Worm (Caenorhabditis elegans) whole organism, L4 larva: ENCODE results near the gene Y57G11B.2.

Experiments
- D1046.2 ChIP-seq: fragments of 200-800 bp; sonication (Bioruptor generic); IDR thresholded peaks from 2 replicates; pipeline ENCODE4 v1.3.6; 2022; ENCODE audit warnings: missing genetic modification characterization, missing compliant biosample characterization
- F10B5.3 ChIP-seq: sonication (generic microtip); optimal IDR thresholded peaks from 2 replicates; lab custom pipeline; 2016; ENCODE audit warnings: mild to moderate bottlenecking, missing genetic modification characterization, missing compliant biosample characterization
- Y48G9A.11 ChIP-seq: fragments of 200-800 bp; sonication (Bioruptor generic); IDR thresholded peaks from 2 replicates; pipeline ENCODE4 v1.3.6; 2022; ENCODE audit warnings: missing genetic modification reagents, missing genetic modification characterization, missing compliant biosample characterization
- Y5F2A.4 ChIP-seq: fragments of 200-800 bp; sonication (Bioruptor generic); optimal IDR thresholded peaks from 2 replicates; lab custom pipeline; 2018; ENCODE audit warnings: mild to moderate bottlenecking, missing genetic modification characterization, missing compliant biosample characterization
- aha-1 ChIP-seq: fragments of 150-350 bp; peaks from one replicate; lab custom pipeline; 2014; ENCODE audit warnings: missing biosample characterization, missing genetic modification characterization
- aly-2 ChIP-seq: sonication (generic microtip); optimal IDR thresholded peaks from 2 replicates; lab custom pipeline; 2018; ENCODE audit warnings: missing biosample characterization, missing genetic modification characterization
- ceh-20 ChIP-seq: fragments of 200-800 bp; sonication (Bioruptor generic); IDR thresholded peaks from 2 replicates; pipeline ENCODE4 v1.3.6; 2022; ENCODE audit warnings: missing genetic modification reagents, missing genetic modification characterization, missing compliant biosample characterization
- daf-12 ChIP-seq: fragments of 150-350 bp; optimal IDR thresholded peaks from 2 replicates; lab custom pipeline; 2014; ENCODE audit warnings: missing biosample characterization, missing genetic modification reagents, missing genetic modification characterization
- daf-16 ChIP-seq, 3 experiments: sonication (generic microtip); optimal IDR thresholded peaks; 2 replicates each; lab custom pipeline; 2016 to 2017; ENCODE audit warnings: missing genetic modification characterization in 3 of 3, missing genetic modification reagents in 3 of 3, mild to moderate bottlenecking in 2 of 3, missing compliant biosample characterization in 2 of 3, missing biosample characterization in 1 of 3, moderate library complexity in 1 of 3
- daf-8 ChIP-seq: fragments of 200-800 bp; sonication (Bioruptor generic); IDR thresholded peaks from 2 replicates; pipeline ENCODE4 v1.3.6; 2022; ENCODE audit warnings: missing genetic modification characterization, missing compliant biosample characterization
- dmd-6 ChIP-seq: fragments of 200-800 bp; sonication (Bioruptor generic); IDR thresholded peaks from 2 replicates; pipeline ENCODE4 v1.3.6; 2022; ENCODE audit warnings: missing genetic modification reagents, missing genetic modification characterization, missing compliant biosample characterization
- dve-1 ChIP-seq: sonication (generic microtip); optimal IDR thresholded peaks from 2 replicates; lab custom pipeline; 2017; ENCODE audit warnings: antibody characterized with exemption, mild to moderate bottlenecking, missing genetic modification characterization, missing compliant biosample characterization; ENCODE audit not compliant: insufficient read depth
- gei-8 ChIP-seq: fragments of 200-800 bp; sonication (Bioruptor generic); optimal IDR thresholded peaks from 2 replicates; lab custom pipeline; 2018; ENCODE audit warnings: mild to moderate bottlenecking, missing genetic modification characterization, missing compliant biosample characterization
- hlh-11 ChIP-seq: fragments of 200-800 bp; sonication (Bioruptor generic); optimal IDR thresholded peaks from 2 replicates; lab custom pipeline; 2018; ENCODE audit warnings: mild to moderate bottlenecking, missing genetic modification characterization, missing compliant biosample characterization
- lin-1 ChIP-seq: fragments of 200-800 bp; sonication (Bioruptor generic); IDR thresholded peaks from 2 replicates; pipeline ENCODE4 v1.3.6; 2022; ENCODE audit warnings: missing genetic modification reagents, missing genetic modification characterization, missing compliant biosample characterization
- lir-3 ChIP-seq: sonication (generic microtip); optimal IDR thresholded peaks from 2 replicates; lab custom pipeline; 2016; ENCODE audit warnings: mild to moderate bottlenecking, missing genetic modification characterization, missing compliant biosample characterization
- lsy-2 ChIP-seq, 2 experiments: fragments of 150-350 bp in 1 of 2; sonication (generic microtip) in 1 of 2; optimal IDR thresholded peaks; 2 replicates each; lab custom pipeline; 2014 to 2017; ENCODE audit warnings: missing biosample characterization in 2 of 2, missing genetic modification characterization in 2 of 2
- madf-9 ChIP-seq: fragments of 200-800 bp; sonication (Bioruptor generic); conservative IDR thresholded peaks from 2 replicates; pipeline ENCODE4 v1.3.6; 2022; ENCODE audit warnings: missing genetic modification reagents, missing genetic modification characterization, missing compliant biosample characterization
- mdl-1 ChIP-seq, 2 experiments: fragments of 150-350 bp in 1 of 2; sonication (generic microtip) in 1 of 2; optimal IDR thresholded peaks; 2 replicates each; lab custom pipeline; 2014 to 2017; ENCODE audit warnings: missing biosample characterization in 2 of 2, missing genetic modification characterization in 2 of 2
- mes-2 ChIP-seq: sonication (generic microtip); optimal IDR thresholded peaks from 2 replicates; lab custom pipeline; 2016; ENCODE audit warnings: missing genotype, mild to moderate bottlenecking, missing genetic modification characterization, missing compliant biosample characterization; ENCODE audit not compliant: poor library complexity, severe bottlenecking
- nhr-10 ChIP-seq: fragments of 150-350 bp; optimal IDR thresholded peaks from 2 replicates; lab custom pipeline; 2014; ENCODE audit warnings: missing biosample characterization, missing genetic modification characterization
- nhr-11 ChIP-seq: fragments of 150-350 bp; optimal IDR thresholded peaks from 2 replicates; lab custom pipeline; 2014; ENCODE audit warnings: missing biosample characterization, missing genetic modification characterization
- nhr-237 ChIP-seq: sonication (generic microtip); optimal IDR thresholded peaks from 2 replicates; lab custom pipeline; 2017; ENCODE audit warnings: missing biosample characterization, missing genetic modification characterization
- nhr-25 ChIP-seq: sonication (generic microtip); optimal IDR thresholded peaks from 2 replicates; lab custom pipeline; 2017; ENCODE audit warnings: missing genetic modification characterization, mild to moderate bottlenecking, missing compliant biosample characterization, antibody characterized with exemption, moderate library complexity, borderline replicate concordance; ENCODE audit not compliant: insufficient read depth
- nhr-48 ChIP-seq: sonication (generic microtip); optimal IDR thresholded peaks from 2 replicates; lab custom pipeline; 2016; ENCODE audit warnings: mild to moderate bottlenecking, missing genetic modification characterization, missing compliant biosample characterization
- nhr-77 ChIP-seq: fragments of 150-350 bp; optimal IDR thresholded peaks from 2 replicates; lab custom pipeline; 2014; ENCODE audit warnings: missing biosample characterization, missing genetic modification characterization
- pha-4 ChIP-seq, 2 experiments: fragments of 150-350 bp in 1 of 2; fragments of 200-800 bp in 1 of 2; sonication (Bioruptor generic) in 1 of 2; IDR thresholded peaks in 1 of 2; optimal IDR thresholded peaks in 1 of 2; 2 replicates each; pipeline versions ENCODE4 v1.3.6 to Lab custom; 2014 to 2022; ENCODE audit warnings: missing genetic modification characterization in 2 of 2, missing genetic modification reagents in 2 of 2, missing biosample characterization in 1 of 2, missing compliant biosample characterization in 1 of 2
- pqm-1 ChIP-seq: sonication (generic microtip); optimal IDR thresholded peaks from 2 replicates; lab custom pipeline; 2017; ENCODE audit warnings: missing biosample characterization, missing genetic modification characterization
- sdz-12 ChIP-seq: fragments of 200-800 bp; sonication (Bioruptor generic); optimal IDR thresholded peaks from 2 replicates; lab custom pipeline; 2018; ENCODE audit warnings: mild to moderate bottlenecking, missing genetic modification characterization, missing compliant biosample characterization
- snpc-1.2 ChIP-seq: fragments of 200-800 bp; sonication (Bioruptor generic); IDR thresholded peaks from 2 replicates; pipeline ENCODE4 v1.3.6; 2022; ENCODE audit warnings: missing genetic modification reagents, missing genetic modification characterization, missing compliant biosample characterization
- spr-3 ChIP-seq: fragments of 200-800 bp; sonication (Bioruptor generic); optimal IDR thresholded peaks from 2 replicates; lab custom pipeline; 2018; ENCODE audit warnings: mild to moderate bottlenecking, missing genetic modification characterization, missing compliant biosample characterization
- unc-39 ChIP-seq: sonication (generic microtip); optimal IDR thresholded peaks from 2 replicates; lab custom pipeline; 2017; ENCODE audit warnings: missing biosample characterization, missing genetic modification characterization
- unc-62 ChIP-seq, 3 experiments: fragments of 150-350 bp in 1 of 3; sonication (generic microtip); optimal IDR thresholded peaks in 2 of 3; peaks in 1 of 3; 1 replicate in 1 of 3; 2 replicates in 2 of 3; lab custom pipeline; 2014 to 2017; ENCODE audit warnings: missing biosample characterization in 3 of 3, missing genetic modification characterization in 3 of 3, missing genetic modification reagents in 3 of 3, missing genotype in 1 of 3
- zfp-3 ChIP-seq: fragments of 200-800 bp; sonication (Bioruptor generic); conservative IDR thresholded peaks from 2 replicates; pipeline ENCODE4 v1.3.6; 2022; ENCODE audit warnings: missing genetic modification reagents, missing genetic modification characterization, missing compliant biosample characterization
- ztf-11 ChIP-seq: fragments of 150-350 bp; optimal IDR thresholded peaks from 2 replicates; lab custom pipeline; 2014; ENCODE audit warnings: missing biosample characterization, missing genetic modification characterization
- ztf-7 ChIP-seq: fragments of 150-350 bp; optimal IDR thresholded peaks from 2 replicates; lab custom pipeline; 2014; ENCODE audit warnings: missing biosample characterization, missing genetic modification characterization

Y57G11B.2 gene

ce11 chrIV:14562649-14563268 is 2.4 kb upstream of the Y57G11B.2 start:
- TF ChIP-seq pqm-1 (tag; lab: Kevin White, UChicago) (peak; percentile 75), daf-16 (GFP tag; optimal IDR thresholded peaks at IDR 0.05; lab: Kevin White, UChicago) (no peak), daf-16 (tag; optimal IDR thresholded peaks at IDR 0.05; lab: Kevin White, UChicago) (peak; percentile 40), snpc-1.2 (GFP tag; lab: Robert Waterston, UW) (peak; percentile 74; the same call in 1 of the 2 replicates), unc-62 (GFP tag; optimal IDR thresholded peaks at IDR 0.05 in 1 of 2; lab: Kevin White, UChicago) (peak in 1 of 2 experiments; percentile 80), unc-62 (tag; optimal IDR thresholded peaks at IDR 0.05; lab: Kevin White, UChicago) (no peak), lir-3 (no peak), nhr-11 (tag; lab: Kevin White, UChicago) (no peak), pha-4 (GFP tag; IDR thresholded peaks at IDR 0.05; lab: Robert Waterston, UW) (no peak), pha-4 (tag; optimal IDR thresholded peaks at IDR 0.05; lab: Kevin White, UChicago) (peak; percentile 31), dve-1 (tag; lab: Kevin White, UChicago) (peak; percentile 14)

ce11 chrIV:14571626-14572025 is 6.5 kb downstream of the Y57G11B.2 start:
- TF ChIP-seq ztf-11 (no peak), nhr-77 (tag; lab: Kevin White, UChicago) (no peak), ceh-20 (GFP tag; lab: Robert Waterston, UW) (no peak), D1046.2 (no peak), aha-1 (peak; percentile 94), zfp-3 (no peak), madf-9 (no peak), F10B5.3 (tag; lab: Kevin White, UChicago) (no peak), lin-1 (GFP tag; lab: Robert Waterston, UW) (no peak)
- TF ChIP-seq, all 104 proteins: peak for 1

ce11 chrIV:14572607-14573006 is 7.4 kb downstream of the Y57G11B.2 start, which contains the start of gene glb-34:
Gene glb-34, minus strand, starts transcription at chrIV:14572707.
- no peak for TF ChIP-seq mdl-1 (tag; optimal IDR thresholded peaks at IDR 0.05; lab: Kevin White, UChicago)

- TF ChIP-seq daf-16 (GFP tag; optimal IDR thresholded peaks at IDR 0.05; lab: Kevin White, UChicago), result no peak
- TF ChIP-seq daf-16 (tag; optimal IDR thresholded peaks at IDR 0.05; lab: Kevin White, UChicago), result no peak
- TF ChIP-seq nhr-48 (tag; lab: Kevin White, UChicago), result no peak
- TF ChIP-seq mes-2 (tag; lab: Kevin White, UChicago), result no peak
- no peak for TF ChIP-seq daf-12 (tag; lab: Kevin White, UChicago)
- no peak for TF ChIP-seq madf-9
- no peak for TF ChIP-seq dmd-6 (GFP tag; lab: Robert Waterston, UW)
- TF ChIP-seq dve-1 (tag; lab: Kevin White, UChicago), result no peak
- no peak for TF ChIP-seq ztf-11
- no peak for TF ChIP-seq gei-8 (GFP tag; lab: Kevin White, UChicago)
- no peak for TF ChIP-seq lsy-2 (tag; optimal IDR thresholded peaks at IDR 0.05; lab: Kevin White, UChicago)
- TF ChIP-seq nhr-237, result no peak
Observed at ce11 chrIV:14573068-14573467, 7.9 kb downstream of the Y57G11B.2 start.

- TF ChIP-seq Y48G9A.11 (GFP tag; lab: Robert Waterston, UW), result no peak
- no peak for TF ChIP-seq aly-2 (tag; lab: Kevin White, UChicago)
Observed at ce11 chrIV:14574282-14574869, 9.2 kb downstream of the Y57G11B.2 start, which contains the start of the genes Y57G11B.3 and Y57G11B.5. Gene Y57G11B.3, minus strand, starts transcription at chrIV:14574382. Gene Y57G11B.5, plus strand, starts transcription at chrIV:14574819.

ce11 chrIV:14576471-14576870 is 11.3 kb downstream of the Y57G11B.2 start:
- TF ChIP-seq spr-3 (GFP tag; lab: Kevin White, UChicago) (no peak), sdz-12 (GFP tag; lab: Kevin White, UChicago) (no peak), nhr-10 (no peak), daf-12 (tag; lab: Kevin White, UChicago) (no peak), ztf-7 (tag; lab: Kevin White, UChicago) (peak; percentile 79), lsy-2 (tag; optimal IDR thresholded peaks at IDR 0.05; lab: Kevin White, UChicago) (no peak), daf-16 (GFP tag; optimal IDR thresholded peaks at IDR 0.05; lab: Kevin White, UChicago) (peak in 1 of 2 experiments; percentile 70), daf-16 (tag; optimal IDR thresholded peaks at IDR 0.05; lab: Kevin White, UChicago) (no peak), lir-3 (peak; percentile 51), dmd-6 (GFP tag; lab: Robert Waterston, UW) (no peak), snpc-1.2 (GFP tag; lab: Robert Waterston, UW) (peak; percentile 99), nhr-25 (tag; lab: Kevin White, UChicago) (no peak), mes-2 (tag; lab: Kevin White, UChicago) (no peak), unc-39 (no peak), hlh-11 (tag; lab: Kevin White, UChicago) (no peak), daf-8 (no peak), Y5F2A.4 (GFP tag; lab: Kevin White, UChicago) (no peak)
